Worm (Caenorhabditis elegans): ENCODE data around the gene Y75B8A.8.

DNA sequence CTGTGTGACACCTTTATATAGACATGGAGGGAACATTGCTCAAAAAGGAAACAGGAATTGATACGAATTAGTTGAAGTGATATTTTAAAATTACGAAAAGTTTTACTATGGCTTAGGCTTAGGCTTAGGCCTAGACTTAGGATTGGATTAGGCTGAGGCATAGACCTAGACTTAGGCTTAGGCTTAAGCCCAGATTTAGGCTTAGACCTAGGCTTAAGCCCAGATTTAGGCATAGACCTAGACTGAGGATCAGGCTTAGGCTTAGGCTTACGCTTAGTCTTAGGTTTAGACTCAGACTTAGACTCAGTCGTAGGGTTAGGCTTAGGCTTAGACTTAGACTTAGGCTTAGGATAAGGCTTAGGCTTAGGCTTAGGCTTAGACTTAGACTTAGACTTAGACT, 35.4 kb downstream of the Y75B8A.8 start:
- TF ChIP-seq him-1 (tag; optimal IDR thresholded peaks at IDR 0.05), result no peak
- no peak for TF ChIP-seq W03F9.2 (tag; optimal IDR thresholded peaks at IDR 0.05)
- TF ChIP-seq dao-5 (tag; optimal IDR thresholded peaks at IDR 0.05), result no peak
